Worm (Caenorhabditis elegans) whole organism, late embryonic: Measurements from ENCODE around the gene ttll-5.

Source experiments
- C38D4.7 ChIP-seq: fragments of 200-800 bp; sonication (Bioruptor generic); optimal IDR thresholded peaks from 2 replicates; lab custom pipeline; 2018; ENCODE audit warnings: mild to moderate bottlenecking, missing genetic modification characterization, moderate library complexity, missing compliant biosample characterization
- F13H6.1 ChIP-seq: sonication (generic microtip); optimal IDR thresholded peaks from 2 replicates; lab custom pipeline; 2016; ENCODE audit warnings: missing genetic modification characterization, missing compliant biosample characterization
- K09A11.1 ChIP-seq: sonication (generic microtip); optimal IDR thresholded peaks from 2 replicates; lab custom pipeline; 2017; ENCODE audit warnings: antibody characterized with exemption, mild to moderate bottlenecking, missing genetic modification characterization, missing compliant biosample characterization; ENCODE audit not compliant: insufficient read depth
- Y22D7AL.16 ChIP-seq: sonication (generic microtip); optimal IDR thresholded peaks from 2 replicates; lab custom pipeline; 2016; ENCODE audit warnings: missing genetic modification characterization, missing compliant biosample characterization
- ahr-1 ChIP-seq: sonication (generic microtip); optimal IDR thresholded peaks from 2 replicates; lab custom pipeline; 2016; ENCODE audit warnings: missing genetic modification characterization, missing compliant biosample characterization
- ama-1 ChIP-seq: fragments of 150-350 bp; optimal IDR thresholded peaks from 2 replicates; lab custom pipeline; 2014
- ceh-14 ChIP-seq: sonication (generic microtip); optimal IDR thresholded peaks from 2 replicates; lab custom pipeline; 2016; ENCODE audit warnings: missing genotype, missing genetic modification characterization, missing compliant biosample characterization
- ceh-31 ChIP-seq: sonication (generic microtip); optimal IDR thresholded peaks from 2 replicates; lab custom pipeline; 2016; ENCODE audit warnings: missing genetic modification characterization, missing compliant biosample characterization
- ceh-6 ChIP-seq: fragments of 200-800 bp; sonication (Bioruptor generic); optimal IDR thresholded peaks from 2 replicates; lab custom pipeline; 2018; ENCODE audit warnings: mild to moderate bottlenecking, missing genetic modification characterization, missing compliant biosample characterization
- dve-1 ChIP-seq: sonication (generic microtip); optimal IDR thresholded peaks from 2 replicates; lab custom pipeline; 2017; ENCODE audit warnings: antibody characterized with exemption, mild to moderate bottlenecking, missing genetic modification characterization, missing compliant biosample characterization
- ets-4 ChIP-seq: sonication (generic microtip); optimal IDR thresholded peaks from 2 replicates; lab custom pipeline; 2016; ENCODE audit warnings: missing genetic modification characterization, missing compliant biosample characterization
- eyg-1 ChIP-seq: sonication (generic microtip); optimal IDR thresholded peaks from 2 replicates; lab custom pipeline; 2016; ENCODE audit warnings: missing genotype, missing genetic modification characterization, missing compliant biosample characterization
- fax-1 ChIP-seq: sonication (generic microtip); optimal IDR thresholded peaks from 2 replicates; lab custom pipeline; 2016; ENCODE audit warnings: missing genotype, missing genetic modification characterization, missing compliant biosample characterization
- gmeb-2 ChIP-seq: sonication (generic microtip); optimal IDR thresholded peaks from 2 replicates; lab custom pipeline; 2016; ENCODE audit warnings: missing genetic modification characterization, inconsistent platforms, missing compliant biosample characterization
- hlh-15 ChIP-seq: sonication (generic microtip); optimal IDR thresholded peaks from 2 replicates; lab custom pipeline; 2016; ENCODE audit warnings: missing genetic modification characterization, missing compliant biosample characterization
- hlh-6 ChIP-seq: sonication (generic microtip); optimal IDR thresholded peaks from 2 replicates; lab custom pipeline; 2016; ENCODE audit warnings: missing genotype, missing genetic modification characterization, missing compliant biosample characterization
- lim-6 ChIP-seq: sonication (generic microtip); optimal IDR thresholded peaks from 2 replicates; lab custom pipeline; 2016; ENCODE audit warnings: missing genetic modification characterization, missing compliant biosample characterization
- lin-11 ChIP-seq: fragments of 200-800 bp; sonication (Bioruptor generic); optimal IDR thresholded peaks from 2 replicates; lab custom pipeline; 2018; ENCODE audit warnings: mild to moderate bottlenecking, missing genetic modification characterization, missing compliant biosample characterization
- mec-3 ChIP-seq: sonication (generic microtip); optimal IDR thresholded peaks from 2 replicates; lab custom pipeline; 2016; ENCODE audit warnings: borderline replicate concordance, missing genetic modification characterization, missing compliant biosample characterization
- nfya-1 ChIP-seq: sonication (generic microtip); optimal IDR thresholded peaks from 2 replicates; lab custom pipeline; 2017; ENCODE audit warnings: missing genetic modification characterization, mild to moderate bottlenecking, missing compliant biosample characterization, antibody characterized with exemption, moderate library complexity
- npax-4 ChIP-seq: sonication (generic microtip); optimal IDR thresholded peaks from 2 replicates; lab custom pipeline; 2016; ENCODE audit warnings: missing genetic modification characterization, missing compliant biosample characterization
- odd-2 ChIP-seq: sonication (generic microtip); optimal IDR thresholded peaks from 2 replicates; lab custom pipeline; 2017; ENCODE audit warnings: antibody characterized with exemption, mild to moderate bottlenecking, missing genetic modification characterization, missing compliant biosample characterization
- pag-3 ChIP-seq: sonication (generic microtip); optimal IDR thresholded peaks from 2 replicates; lab custom pipeline; 2016; ENCODE audit warnings: missing compliant biosample characterization, missing genetic modification characterization, borderline replicate concordance
- pha-2 ChIP-seq: sonication (generic microtip); optimal IDR thresholded peaks from 2 replicates; lab custom pipeline; 2017; ENCODE audit warnings: mild to moderate bottlenecking, missing genetic modification characterization, missing compliant biosample characterization
- pqm-1 ChIP-seq: sonication (generic microtip); optimal IDR thresholded peaks from 2 replicates; lab custom pipeline; 2016; ENCODE audit warnings: missing genetic modification characterization, missing compliant biosample characterization
- pros-1 ChIP-seq: fragments of 150-350 bp; optimal IDR thresholded peaks from 2 replicates; lab custom pipeline; 2014; ENCODE audit warnings: missing biosample characterization, missing genetic modification reagents, missing genetic modification characterization
- sdc-2 ChIP-seq: sonication (generic microtip); optimal IDR thresholded peaks from 2 replicates; lab custom pipeline; 2016; ENCODE audit warnings: missing genotype, missing genetic modification characterization, missing compliant biosample characterization
- syd-9 ChIP-seq: sonication (generic microtip); optimal IDR thresholded peaks from 2 replicates; lab custom pipeline; 2016; ENCODE audit warnings: mild to moderate bottlenecking, missing genetic modification characterization, moderate library complexity, missing compliant biosample characterization
- tbx-7 ChIP-seq: sonication (generic microtip); optimal IDR thresholded peaks from 2 replicates; lab custom pipeline; 2016; ENCODE audit warnings: missing genotype, missing genetic modification characterization, missing compliant biosample characterization
- ttx-3 ChIP-seq: sonication (generic microtip); optimal IDR thresholded peaks from 2 replicates; lab custom pipeline; 2016; ENCODE audit warnings: missing genetic modification reagents, missing genetic modification characterization, missing compliant biosample characterization
- unc-3 ChIP-seq, 2 experiments: fragments of 200-800 bp in 1 of 2; sonication (Bioruptor generic) in 1 of 2; sonication (generic microtip) in 1 of 2; conservative IDR thresholded peaks in 1 of 2; optimal IDR thresholded peaks in 1 of 2; 2 replicates each; pipeline versions ENCODE4 v1.3.6 to Lab custom; 2016 to 2022; ENCODE audit warnings: missing compliant biosample characterization in 2 of 2, missing genetic modification characterization in 2 of 2, missing genetic modification reagents in 1 of 2
- unc-55 ChIP-seq: sonication (generic microtip); optimal IDR thresholded peaks from 2 replicates; lab custom pipeline; 2017; ENCODE audit warnings: missing biosample characterization, missing genetic modification reagents, missing genetic modification characterization
- unc-86 ChIP-seq: sonication (generic microtip); optimal IDR thresholded peaks from 2 replicates; lab custom pipeline; 2016; ENCODE audit warnings: missing genetic modification characterization, missing compliant biosample characterization

Gene ttll-5

ce11 chrV:11485558-11485957 lies 23.3 kb upstream of the ttll-5 start, which contains the start of gene srh-1:
Gene srh-1, plus strand, starts transcription at chrV:11485858.
- TF ChIP-seq sdc-2 (tag; lab: Kevin White, UChicago) (no peak), lim-6 (no peak), F13H6.1 (tag; lab: Kevin White, UChicago) (no peak), unc-3 (GFP tag; conservative IDR thresholded peaks at IDR 0.05; lab: Robert Waterston, UW) (no peak), unc-3 (tag; optimal IDR thresholded peaks at IDR 0.05; lab: Kevin White, UChicago) (no peak), nfya-1 (tag; lab: Kevin White, UChicago) (no peak), ahr-1 (no peak), npax-4 (tag; lab: Kevin White, UChicago) (no peak), mec-3 (tag; lab: Kevin White, UChicago) (no peak), ceh-14 (tag; lab: Kevin White, UChicago) (no peak), dve-1 (tag; lab: Kevin White, UChicago) (no peak), eyg-1 (tag; lab: Kevin White, UChicago) (no peak), Y22D7AL.16 (no peak), ama-1 (lab: Kevin White, UChicago) (no peak), tbx-7 (no peak)
- TF ChIP-seq, all 69 proteins: peak for 0

- TF ChIP-seq lin-11 (tag; lab: Kevin White, UChicago): no peak
- TF ChIP-seq fax-1: no peak
- no peak for TF ChIP-seq eyg-1 (tag; lab: Kevin White, UChicago)
Measured at ce11 chrV:11486680-11487079, 22.2 kb upstream of the ttll-5 start, which contains the start of gene T11F9.10. Gene T11F9.10, plus strand, starts transcription at chrV:11486980.

ce11 chrV:11488288-11488687 lies 20.6 kb upstream of the ttll-5 start:
- TF ChIP-seq C38D4.7 (GFP tag; lab: Kevin White, UChicago): no peak
- no peak for TF ChIP-seq lin-11 (tag; lab: Kevin White, UChicago)
- TF ChIP-seq tbx-7: no peak
- TF ChIP-seq ceh-14 (tag; lab: Kevin White, UChicago): no peak
- TF ChIP-seq odd-2 (tag; lab: Kevin White, UChicago): no peak
- TF ChIP-seq unc-86 (tag; lab: Kevin White, UChicago): no peak
- no peak for TF ChIP-seq ttx-3 (tag; lab: Kevin White, UChicago)
- TF ChIP-seq pqm-1 (tag; lab: Kevin White, UChicago): no peak
- TF ChIP-seq ets-4 (tag; lab: Kevin White, UChicago): no peak
- no peak for TF ChIP-seq gmeb-2
- TF ChIP-seq syd-9 (tag; lab: Kevin White, UChicago): no peak
- no peak for TF ChIP-seq fax-1
- no peak for TF ChIP-seq hlh-15 (tag; lab: Kevin White, UChicago)
- TF ChIP-seq ceh-6: no peak
- TF ChIP-seq, all 69 proteins: peak for 0

- no peak for TF ChIP-seq unc-55
- no peak for TF ChIP-seq ets-4 (tag; lab: Kevin White, UChicago)
- TF ChIP-seq pha-2 (tag; lab: Kevin White, UChicago): no peak
- TF ChIP-seq gmeb-2: no peak
- TF ChIP-seq, all 69 proteins: peak for 0
Measured at ce11 chrV:11490382-11490781, 18.5 kb upstream of the ttll-5 start, which contains the start of gene dhs-19. Gene dhs-19, minus strand, starts transcription at chrV:11490482.

ce11 chrV:11492456-11492855 lies 16.4 kb upstream of the ttll-5 start, which contains the start of gene T11F9.21:
Gene T11F9.21, plus strand, starts transcription at chrV:11492756.
- TF ChIP-seq gmeb-2: no peak
- no peak for TF ChIP-seq ceh-31 (tag; lab: Kevin White, UChicago)
- no peak for TF ChIP-seq K09A11.1 (tag; lab: Kevin White, UChicago)
- TF ChIP-seq pros-1: no peak
- TF ChIP-seq hlh-6 (tag; lab: Kevin White, UChicago): no peak
- no peak for TF ChIP-seq pag-3 (tag; lab: Kevin White, UChicago)
